Worm (Caenorhabditis elegans) whole organism, mixed stage, embryonic: ENCODE data around the gene rocf-1.

Experiments
- ces-1 ChIP-seq: fragments of 150-350 bp; optimal IDR thresholded peaks from 2 replicates; lab custom pipeline; 2014; ENCODE audit warnings: missing biosample characterization, missing genetic modification reagents, missing genetic modification characterization
- elt-3 ChIP-seq: fragments of 150-350 bp; optimal IDR thresholded peaks from 2 replicates; lab custom pipeline; 2014; ENCODE audit warnings: missing biosample characterization, missing genetic modification characterization
- lsy-2 ChIP-seq: fragments of 150-350 bp; optimal IDR thresholded peaks from 2 replicates; lab custom pipeline; 2014; ENCODE audit warnings: missing biosample characterization, missing genetic modification characterization
- mep-1 ChIP-seq: fragments of 150-350 bp; optimal IDR thresholded peaks from 2 replicates; lab custom pipeline; 2017; ENCODE audit warnings: missing biosample characterization, missing genetic modification reagents, missing genetic modification characterization, inconsistent platforms
- nhr-237 ChIP-seq: fragments of 150-350 bp; optimal IDR thresholded peaks from 2 replicates; lab custom pipeline; 2014; ENCODE audit warnings: missing biosample characterization, missing genetic modification characterization
- snpc-4 ChIP-seq: fragments of 150-350 bp; optimal IDR thresholded peaks from 2 replicates; lab custom pipeline; 2014; ENCODE audit warnings: missing biosample characterization, missing genetic modification characterization
- sptf-1 ChIP-seq: sonication (generic microtip); optimal IDR thresholded peaks from 2 replicates; lab custom pipeline; 2017; ENCODE audit warnings: mild to moderate bottlenecking, missing genetic modification characterization, moderate library complexity, missing compliant biosample characterization
- unc-39 ChIP-seq: fragments of 150-350 bp; optimal IDR thresholded peaks from 2 replicates; lab custom pipeline; 2014; ENCODE audit warnings: missing biosample characterization, missing genetic modification characterization
- ztf-11 ChIP-seq: fragments of 150-350 bp; optimal IDR thresholded peaks from 2 replicates; lab custom pipeline; 2014; ENCODE audit warnings: missing biosample characterization, missing genetic modification characterization

DNA sequence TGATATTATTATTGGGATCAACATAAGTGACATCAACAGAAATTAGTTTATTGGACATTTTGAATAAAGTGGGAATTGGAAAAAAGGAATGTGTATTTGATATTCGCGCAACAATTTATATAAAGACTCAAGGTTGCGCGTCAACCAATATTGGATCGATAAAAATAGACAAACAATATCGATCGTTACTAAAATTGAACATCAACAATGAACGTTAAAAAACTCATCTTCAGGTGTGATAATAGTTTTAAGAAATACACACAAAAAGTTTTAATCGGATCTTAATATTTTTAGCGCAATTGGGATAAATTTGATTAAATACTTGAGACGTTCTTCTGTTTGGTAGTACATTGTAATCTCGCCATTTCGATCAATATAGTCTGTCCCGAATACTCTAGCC lies 40.7 kb downstream of the rocf-1 start, which contains the start of gene fbxa-104:
- TF ChIP-seq unc-39 (tag; lab: Kevin White, UChicago) (no peak), ces-1 (no peak), nhr-237 (tag; lab: Kevin White, UChicago) (no peak), mep-1 (tag; lab: Kevin White, UChicago) (no peak), lsy-2 (tag; lab: Kevin White, UChicago) (no peak), sptf-1 (tag; lab: Kevin White, UChicago) (no peak), elt-3 (no peak), ztf-11 (tag; lab: Kevin White, UChicago) (no peak), snpc-4 (tag; lab: Kevin White, UChicago) (no peak)
